Fruit fly (Drosophila melanogaster) whole organism, prepupa: Measurements from ENCODE around the gene Or85a.

Experiments used
- Blimp-1 ChIP-seq: fragments of 200-800 bp; sonication (Bioruptor generic); optimal IDR thresholded peaks from 3 replicates; lab custom pipeline; 2017; ENCODE audit warnings: missing biosample characterization, missing genetic modification characterization, mild to moderate bottlenecking, moderate library complexity, missing genetic modification reagents
- CG10669 ChIP-seq: fragments of 200-800 bp; sonication (Bioruptor generic); optimal IDR thresholded peaks from 3 replicates; lab custom pipeline; 2018; ENCODE audit warnings: missing biosample characterization, mild to moderate bottlenecking, missing genetic modification characterization, moderate library complexity
- CG11762 ChIP-seq: fragments of 200-800 bp; sonication (Bioruptor generic); optimal IDR thresholded peaks from 3 replicates; lab custom pipeline; 2016; ENCODE audit warnings: missing biosample characterization, missing genetic modification characterization; ENCODE audit not compliant: insufficient read depth
- CG11902 ChIP-seq: fragments of 200-800 bp; sonication (Bioruptor generic); optimal IDR thresholded peaks from 3 replicates; lab custom pipeline; 2016; ENCODE audit warnings: missing biosample characterization, missing genetic modification characterization
- CG15336 ChIP-seq: fragments of 200-800 bp; sonication (Bioruptor generic); IDR thresholded peaks from 2 replicates; pipeline ENCODE4 v1.3.6; 2022; ENCODE audit warnings: missing biosample characterization, missing genetic modification characterization
- CG1621 ChIP-seq: fragments of 200-800 bp; sonication (Bioruptor generic); optimal IDR thresholded peaks from 3 replicates; lab custom pipeline; 2018; ENCODE audit warnings: missing biosample characterization, mild to moderate bottlenecking, missing genetic modification characterization
- CG3032 ChIP-seq: fragments of 200-800 bp; optimal IDR thresholded peaks from 2 replicates; lab custom pipeline; 2019; ENCODE audit warnings: missing biosample characterization, mild to moderate bottlenecking, missing genetic modification characterization, moderate library complexity
- CG31627 ChIP-seq: fragments of 200-800 bp; sonication (Bioruptor generic); optimal IDR thresholded peaks from 3 replicates; lab custom pipeline; 2016; ENCODE audit warnings: missing biosample characterization, missing genetic modification characterization
- CG34406 ChIP-seq: fragments of 200-800 bp; sonication (Bioruptor generic); optimal IDR thresholded peaks from 3 replicates; lab custom pipeline; 2016; ENCODE audit warnings: missing biosample characterization, missing genetic modification characterization
- CG6163 ChIP-seq: fragments of 200-800 bp; sonication (Bioruptor generic); IDR thresholded peaks from 3 replicates; pipeline ENCODE4 v1.3.6; 2022; ENCODE audit warnings: missing biosample characterization, missing genetic modification characterization
- CG6276 ChIP-seq: fragments of 200-800 bp; sonication (Bioruptor generic); optimal IDR thresholded peaks from 2 replicates; lab custom pipeline; 2017; ENCODE audit warnings: missing biosample characterization, mild to moderate bottlenecking, missing genetic modification characterization
- CG6792 ChIP-seq: fragments of 200-800 bp; sonication (Bioruptor generic); optimal IDR thresholded peaks from 3 replicates; lab custom pipeline; 2016; ENCODE audit warnings: missing biosample characterization, missing genetic modification characterization
- CG6808 ChIP-seq: fragments of 200-800 bp; sonication (Bioruptor generic); optimal IDR thresholded peaks from 3 replicates; lab custom pipeline; 2017; ENCODE audit warnings: missing biosample characterization, missing genetic modification characterization, mild to moderate bottlenecking, moderate library complexity, missing genetic modification reagents
- CG6854 ChIP-seq: fragments of 200-800 bp; sonication (Bioruptor generic); optimal IDR thresholded peaks from 2 replicates; lab custom pipeline; 2017; ENCODE audit warnings: missing biosample characterization, mild to moderate bottlenecking, missing genetic modification characterization
- CG8119 ChIP-seq: fragments of 200-800 bp; sonication (Bioruptor generic); IDR thresholded peaks from 3 replicates; pipeline ENCODE4 v1.3.6; 2022; ENCODE audit warnings: missing biosample characterization, missing genetic modification characterization
- CG8319 ChIP-seq: fragments of 200-800 bp; sonication (Bioruptor generic); optimal IDR thresholded peaks from 3 replicates; lab custom pipeline; 2016; ENCODE audit warnings: missing biosample characterization, missing genetic modification characterization
- CG9139 ChIP-seq: fragments of 200-800 bp; sonication (Bioruptor generic); optimal IDR thresholded peaks from 3 replicates; lab custom pipeline; 2017; ENCODE audit warnings: missing biosample characterization, mild to moderate bottlenecking, missing genetic modification characterization
- Eip78C ChIP-seq: fragments of 200-800 bp; sonication (Bioruptor generic); peaks from one replicate; lab custom pipeline; 2016; ENCODE audit warnings: missing biosample characterization, missing genetic modification characterization
- Ets96B ChIP-seq: fragments of 200-800 bp; optimal IDR thresholded peaks from 2 replicates; lab custom pipeline; 2019; ENCODE audit warnings: missing biosample characterization, mild to moderate bottlenecking, missing genetic modification characterization, moderate library complexity
- Gug ChIP-seq: fragments of 200-800 bp; sonication (Bioruptor generic); IDR thresholded peaks from 2 replicates; pipeline ENCODE4 v1.3.6; 2022; ENCODE audit warnings: missing biosample characterization, missing genetic modification characterization
- Hr39 ChIP-seq: fragments of 200-800 bp; sonication (Bioruptor generic); optimal IDR thresholded peaks from 2 replicates; lab custom pipeline; 2016; ENCODE audit warnings: missing biosample characterization, missing genetic modification characterization
- Hr4 ChIP-seq: fragments of 200-800 bp; sonication (Bioruptor generic); optimal IDR thresholded peaks from 3 replicates; lab custom pipeline; 2016; ENCODE audit warnings: missing biosample characterization, missing genetic modification characterization
- Lpt ChIP-seq: fragments of 200-800 bp; sonication (Bioruptor generic); optimal IDR thresholded peaks from 3 replicates; lab custom pipeline; 2016; ENCODE audit warnings: missing biosample characterization, missing genetic modification characterization
- Met ChIP-seq: fragments of 200-800 bp; sonication (Bioruptor generic); optimal IDR thresholded peaks from 3 replicates; lab custom pipeline; 2016; ENCODE audit warnings: missing biosample characterization, missing genetic modification characterization
- Sox102F ChIP-seq: fragments of 200-800 bp; sonication (Bioruptor generic); optimal IDR thresholded peaks from 2 replicates; lab custom pipeline; 2016; ENCODE audit warnings: missing biosample characterization, mild to moderate bottlenecking, missing genetic modification characterization
- Sox14 ChIP-seq: fragments of 200-800 bp; sonication (Bioruptor generic); optimal IDR thresholded peaks from 3 replicates; lab custom pipeline; 2016; ENCODE audit warnings: missing biosample characterization, missing genetic modification characterization
- acj6 ChIP-seq: fragments of 200-800 bp; sonication (Bioruptor generic); optimal IDR thresholded peaks from 3 replicates; lab custom pipeline; 2016; ENCODE audit warnings: missing biosample characterization, missing genetic modification characterization
- cyc ChIP-seq: fragments of 200-800 bp; sonication (Bioruptor generic); optimal IDR thresholded peaks from 3 replicates; lab custom pipeline; 2016; ENCODE audit warnings: missing biosample characterization, missing genetic modification characterization
- dac ChIP-seq: fragments of 200-800 bp; sonication (Bioruptor generic); optimal IDR thresholded peaks from 2 replicates; lab custom pipeline; 2017; ENCODE audit warnings: missing biosample characterization, mild to moderate bottlenecking, missing genetic modification characterization
- esn ChIP-seq: fragments of 200-800 bp; sonication (Bioruptor generic); optimal IDR thresholded peaks from 2 replicates; lab custom pipeline; 2016; ENCODE audit warnings: missing biosample characterization, mild to moderate bottlenecking, missing genetic modification characterization, moderate library complexity
- fd59A ChIP-seq: fragments of 200-800 bp; sonication (Bioruptor generic); optimal IDR thresholded peaks from 2 replicates; lab custom pipeline; 2017; ENCODE audit warnings: missing biosample characterization, mild to moderate bottlenecking, missing genetic modification characterization, missing genetic modification reagents
- fd85E ChIP-seq: fragments of 200-800 bp; sonication (Bioruptor generic); optimal IDR thresholded peaks from 3 replicates; lab custom pipeline; 2016; ENCODE audit warnings: missing biosample characterization, missing genetic modification characterization
- lz ChIP-seq: fragments of 200-800 bp; sonication (Bioruptor generic); optimal IDR thresholded peaks from 3 replicates; lab custom pipeline; 2016; ENCODE audit warnings: missing biosample characterization, missing genetic modification characterization
- salr ChIP-seq, 2 experiments: fragments of 200-800 bp; sonication (Bioruptor generic); optimal IDR thresholded peaks; 3 replicates each; lab custom pipeline; 2016 to 2018; ENCODE audit warnings: missing biosample characterization in 2 of 2, missing genetic modification characterization in 2 of 2, mild to moderate bottlenecking in 1 of 2
- spab ChIP-seq: fragments of 200-800 bp; sonication (Bioruptor generic); optimal IDR thresholded peaks from 2 replicates; lab custom pipeline; 2017; ENCODE audit warnings: missing biosample characterization, mild to moderate bottlenecking, missing genetic modification characterization, missing genetic modification reagents
- ss ChIP-seq, 2 experiments: fragments of 200-800 bp; sonication (Bioruptor generic); optimal IDR thresholded peaks; 2 replicates in 1 of 2; 3 replicates in 1 of 2; lab custom pipeline; 2017 to 2018; ENCODE audit warnings: mild to moderate bottlenecking in 2 of 2, missing biosample characterization in 2 of 2, missing genetic modification characterization in 2 of 2, moderate library complexity in 1 of 2

Gene Or85a

DNA sequence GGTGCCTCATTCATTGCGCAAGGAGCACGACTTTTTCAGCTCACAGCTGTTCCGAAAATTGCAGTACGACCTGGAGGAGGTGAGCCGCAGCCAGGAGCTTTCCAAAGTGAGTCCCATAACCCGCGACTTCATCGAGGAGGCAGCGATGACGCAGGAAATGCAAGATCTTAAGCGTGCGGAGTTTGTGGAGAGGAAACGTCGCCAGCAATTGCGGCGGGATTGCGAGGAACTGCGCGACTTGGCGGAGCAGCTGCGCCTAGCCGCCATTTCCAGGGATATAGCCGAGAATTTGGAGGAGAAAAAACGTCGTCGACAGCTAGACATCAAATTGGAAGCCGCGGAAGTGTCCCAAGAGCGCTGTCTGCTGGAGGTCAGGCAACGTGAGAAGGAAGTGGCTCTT, 26.3 kb downstream of the Or85a start:
- TF ChIP-seq CG10669 (GFP tag; lab: Kevin White, UChicago) (no peak), CG34406 (no peak)

- no peak for TF ChIP-seq Hr39 (GFP tag; lab: Kevin White, UChicago)
- TF ChIP-seq CG8319 (GFP tag; lab: Kevin White, UChicago): peak; percentile 97
These were observed 27.5 kb downstream of the Or85a start for dm6 chr3R:8349106-8349448.

DNA sequence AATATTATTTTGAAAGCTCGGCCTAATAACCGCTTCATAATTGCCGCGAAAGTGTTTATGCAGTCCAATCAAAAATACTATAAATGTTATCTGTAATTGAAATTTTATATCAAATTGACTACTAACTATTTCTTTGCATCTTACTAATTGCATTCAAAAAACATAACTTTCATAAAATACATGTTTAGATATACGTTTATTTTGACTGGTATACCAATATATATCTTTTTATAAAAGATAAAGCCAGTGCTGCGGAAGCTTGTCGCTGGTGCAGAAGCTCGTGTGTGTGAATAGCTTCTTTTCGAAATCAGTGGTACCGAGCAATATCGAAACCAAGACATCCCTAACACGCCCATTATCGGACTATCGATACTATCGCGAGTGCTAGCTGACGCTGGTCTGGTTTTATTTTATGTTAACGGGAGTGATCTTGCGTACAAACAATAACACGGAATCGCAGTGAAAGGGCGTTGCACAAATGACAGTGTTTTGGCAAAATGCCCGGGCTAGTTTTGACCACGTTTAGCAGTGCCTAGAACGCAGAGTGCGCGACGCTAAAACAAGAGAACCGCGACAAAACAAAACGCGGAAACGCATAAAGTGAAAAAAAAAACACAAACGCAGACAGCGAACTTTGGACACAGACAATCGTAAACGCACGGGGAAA, 28.0 kb downstream of the Or85a start, which contains the start of gene Atg13:
Gene Atg13, plus strand, starts transcription at position 367 of the 667 bp plus-strand sequence.
- TF ChIP-seq lz (peak; percentile 40), spab (GFP tag; lab: Kevin White, UChicago) (no peak), ss (GFP tag; optimal IDR thresholded peaks at IDR 0.05; lab: Kevin White, UChicago) (peak; percentile 90 to 94), Eip78C (peak; percentile 64), cyc (GFP tag; lab: Kevin White, UChicago) (peak; percentile 17), CG6854 (GFP tag; lab: Kevin White, UChicago) (peak; percentile 86), CG3032 (tag; lab: Kevin White, UChicago) (peak; percentile 33), CG6163 (GFP tag; lab: Robert Waterston, UW) (peak; percentile 72), Lpt (GFP tag; lab: Kevin White, UChicago) (peak; percentile 60), CG6808 (GFP tag; lab: Kevin White, UChicago) (peak; percentile 92), acj6 (GFP tag; lab: Kevin White, UChicago) (no peak), dac (GFP tag; lab: Kevin White, UChicago) (no peak), CG6792 (GFP tag; lab: Kevin White, UChicago) (no peak), CG8319 (GFP tag; lab: Kevin White, UChicago) (peak; percentile 83), Gug (0 out of 2 replicates have a peak, but pooled peaks have one; percentile 36), esn (GFP tag; lab: Kevin White, UChicago) (peak; percentile 32), Met (GFP tag; lab: Kevin White, UChicago) (no peak), CG6276 (GFP tag; lab: Kevin White, UChicago) (peak; percentile 94), CG8119 (GFP tag; lab: Robert Waterston, UW) (peak; percentile 89), CG31627 (GFP tag; lab: Kevin White, UChicago) (peak; percentile 33), Ets96B (peak; percentile 46), Hr4 (GFP tag; lab: Kevin White, UChicago) (no peak), Blimp-1 (GFP tag; lab: Kevin White, UChicago) (peak; percentile 26), Sox102F (GFP tag; lab: Kevin White, UChicago) (no peak), fd85E (GFP tag; lab: Kevin White, UChicago) (no peak), salr (GFP tag; optimal IDR thresholded peaks at IDR 0.05; lab: Kevin White, UChicago) (peak; percentile 17 to 41), Sox14 (GFP tag; lab: Kevin White, UChicago) (peak; percentile 78), CG11902 (GFP tag; lab: Kevin White, UChicago) (no peak), CG15336 (GFP tag; lab: Robert Waterston, UW) (peak; percentile 78), fd59A (GFP tag; lab: Kevin White, UChicago) (no peak), CG1621 (tag; lab: Kevin White, UChicago) (peak; percentile 72), CG9139 (GFP tag; lab: Kevin White, UChicago) (peak; percentile 88), CG11762 (GFP tag; lab: Kevin White, UChicago) (peak; percentile 25)
